Worm (Caenorhabditis elegans): ENCODE results near the gene clc-18.

ce11 chrV:4134728-4135127, 25.0 kb upstream of the clc-18 start, which contains the start of gene lgc-1:
- TF ChIP-seq nhr-80 (tag; optimal IDR thresholded peaks at IDR 0.05) (no peak), unc-62 (GFP tag; optimal IDR thresholded peaks at IDR 0.05) (no peak), T07F8.4 (tag; optimal IDR thresholded peaks at IDR 0.05) (no peak), pha-4 (tag; optimal IDR thresholded peaks at IDR 0.05) (no peak), mcd-1 (GFP tag; IDR thresholded peaks at IDR 0.05) (no peak), atf-7 (tag; optimal IDR thresholded peaks at IDR 0.05) (no peak), unc-130 (GFP tag; optimal IDR thresholded peaks at IDR 0.05) (no peak), ztf-28 (GFP tag; IDR thresholded peaks at IDR 0.05) (no peak)
